Worm (Caenorhabditis elegans) whole organism, L4/young adult: ENCODE measurements around the gene fbxb-103.

Experiments used
- W03F9.2 ChIP-seq: fragments of 150-350 bp; optimal IDR thresholded peaks from 2 replicates; lab custom pipeline; 2014; ENCODE audit warnings: missing biosample characterization, missing genetic modification characterization
- dao-5 ChIP-seq: sonication (generic microtip); optimal IDR thresholded peaks from 2 replicates; lab custom pipeline; 2016; ENCODE audit warnings: missing genotype, missing genetic modification characterization, moderate library complexity, missing compliant biosample characterization
- him-1 ChIP-seq: sonication (generic microtip); optimal IDR thresholded peaks from 2 replicates; lab custom pipeline; 2016; ENCODE audit warnings: missing genotype, missing genetic modification reagents, missing genetic modification characterization, missing compliant biosample characterization

fbxb-103 gene

DNA sequence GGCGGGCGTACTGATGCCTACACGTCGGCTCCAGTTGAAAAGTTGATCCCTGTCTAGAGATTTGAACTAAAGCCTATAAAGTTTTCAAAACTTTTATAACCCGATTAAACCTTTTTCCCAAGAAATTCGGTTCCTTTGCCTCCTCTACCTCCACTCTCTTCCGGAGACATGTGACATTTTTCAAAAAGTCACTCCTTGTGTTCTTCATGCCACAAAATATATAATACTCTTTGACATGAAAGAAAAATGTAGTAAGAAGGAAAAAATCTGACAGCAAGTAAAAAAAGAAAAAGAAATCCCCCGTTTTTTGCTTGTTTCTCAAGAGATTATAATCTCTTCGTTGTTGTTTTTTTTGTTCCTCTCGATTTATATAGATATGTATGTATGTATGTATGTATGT, 47.9 kb downstream of the fbxb-103 start:
- TF ChIP-seq him-1 (tag; lab: Kevin White, UChicago), result no peak
- TF ChIP-seq dao-5 (tag; lab: Kevin White, UChicago), result no peak
- no peak for TF ChIP-seq W03F9.2 (tag; lab: Kevin White, UChicago)

DNA sequence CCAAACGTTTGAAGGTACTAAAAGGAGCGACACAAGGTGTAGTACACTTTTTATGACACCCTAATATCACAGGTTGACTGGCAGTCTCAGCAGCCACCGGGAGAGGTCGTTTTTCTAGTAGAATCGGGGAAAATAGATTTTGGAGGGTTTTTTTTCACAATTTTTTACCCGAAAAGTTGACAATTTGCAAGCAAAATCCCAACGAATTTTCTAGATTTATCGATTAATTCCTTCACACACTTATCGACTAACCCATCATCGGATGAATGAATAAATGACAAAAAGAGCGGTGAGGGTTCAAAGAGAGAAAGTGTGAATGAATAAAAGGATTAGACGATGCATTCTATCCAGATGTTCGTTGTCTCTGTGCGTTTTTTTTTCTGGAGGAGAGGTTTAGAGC, 49.0 kb downstream of the fbxb-103 start:
- TF ChIP-seq W03F9.2 (tag; lab: Kevin White, UChicago) (no peak), dao-5 (tag; lab: Kevin White, UChicago) (no peak), him-1 (tag; lab: Kevin White, UChicago) (no peak)

DNA sequence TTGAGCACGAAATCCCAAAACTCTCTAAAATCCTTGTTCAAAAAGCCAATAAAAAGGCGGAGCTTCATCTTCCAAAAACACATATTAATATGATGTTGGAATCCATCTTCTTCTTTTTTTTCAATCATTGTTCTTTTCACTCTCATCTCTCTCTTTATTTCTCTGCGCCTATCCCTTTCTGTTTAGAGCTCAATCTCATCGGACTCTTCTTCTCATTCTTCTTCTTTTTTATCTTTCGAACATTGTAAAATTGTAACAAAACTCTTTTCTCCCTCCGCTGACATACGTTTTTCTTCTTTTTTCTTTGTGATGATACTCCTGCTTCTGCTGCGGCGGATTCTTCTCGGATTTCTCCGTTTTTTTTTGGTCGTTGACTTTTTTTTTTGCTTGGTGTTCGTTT, 49.8 kb downstream of the fbxb-103 start:
- TF ChIP-seq him-1 (tag; lab: Kevin White, UChicago), result no peak
- no peak for TF ChIP-seq dao-5 (tag; lab: Kevin White, UChicago)
- no peak for TF ChIP-seq W03F9.2 (tag; lab: Kevin White, UChicago)

DNA sequence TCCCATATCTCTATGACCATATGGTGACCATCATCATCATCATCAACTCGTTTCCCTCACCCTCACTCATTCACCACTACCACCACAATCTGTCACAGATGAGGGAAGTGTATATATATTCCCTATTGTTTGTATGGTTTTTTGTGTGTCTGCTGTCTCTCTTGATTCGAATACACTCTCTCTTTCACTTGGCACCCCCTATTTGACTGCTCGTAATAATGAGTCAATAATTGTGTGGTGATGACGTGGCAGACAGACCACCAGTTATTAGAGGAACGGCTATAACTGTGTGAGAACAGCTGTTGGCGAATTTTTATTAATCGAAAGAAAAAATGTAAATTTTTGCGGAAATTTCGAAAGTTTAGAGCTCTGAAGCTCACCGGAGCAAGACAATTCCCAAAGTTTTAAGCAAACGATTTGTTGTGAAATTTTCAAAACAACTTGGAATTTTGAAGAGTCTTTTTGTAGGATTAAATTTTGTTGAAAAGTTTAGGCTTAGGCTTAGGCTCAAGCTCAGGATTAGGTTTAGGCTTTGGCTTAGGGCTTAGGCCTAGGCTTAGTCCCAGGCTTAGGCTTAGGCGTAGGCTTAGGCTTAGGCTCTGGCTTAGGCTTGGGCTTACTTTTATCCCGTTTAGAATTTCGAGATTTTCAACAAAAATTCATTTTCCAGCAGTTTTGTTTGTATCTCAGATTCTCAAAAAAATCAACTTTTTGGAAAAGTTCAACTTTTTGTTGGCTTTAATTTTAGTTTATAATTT, 50.7 kb downstream of the fbxb-103 start:
- TF ChIP-seq dao-5 (tag; lab: Kevin White, UChicago) (no peak), him-1 (tag; lab: Kevin White, UChicago) (no peak), W03F9.2 (tag; lab: Kevin White, UChicago) (no peak)
